Worm (Caenorhabditis elegans): ENCODE data around the gene sri-19.
"Not testable (repeated sequence)": the region's sequence is repeated elsewhere in the genome, so short reads cannot be mapped to it uniquely, and the experiment has no call there.

Gene sri-19

DNA sequence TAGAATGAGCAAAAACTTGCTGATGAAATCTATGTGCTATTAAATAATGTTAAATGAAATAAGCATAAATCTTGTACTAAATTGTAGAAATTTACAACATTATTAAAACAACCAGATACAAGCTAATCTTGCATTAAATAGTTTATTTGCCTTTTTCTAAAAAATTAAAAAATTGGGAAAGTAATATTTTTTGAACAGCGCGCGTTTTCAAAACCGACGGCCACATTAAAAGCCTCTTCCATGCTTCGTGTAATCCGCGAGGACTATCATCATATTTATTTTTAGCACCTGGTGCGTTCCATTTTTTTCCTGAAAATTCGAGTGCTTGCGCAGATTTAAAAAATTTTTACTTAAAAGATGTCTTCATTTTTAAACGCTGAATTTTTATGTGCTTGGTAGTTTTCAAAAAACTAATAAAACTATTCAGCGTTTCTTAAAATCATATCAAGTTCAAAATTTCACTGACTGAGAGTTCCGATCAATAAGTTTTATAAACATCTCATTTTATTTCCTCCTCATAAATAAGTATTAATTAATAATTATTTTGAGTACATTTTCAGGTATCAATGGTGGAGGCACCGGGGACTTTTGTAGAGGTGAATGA is 29.3 kb downstream of the sri-19 start, which contains the start of gene Y43E12A.3:
Y43E12A.3 (plus strand) TSS at position 554 of the 604 bp plus-strand sequence.
- TF ChIP-seq unc-86 (tag; optimal IDR thresholded peaks at IDR 0.05); isw-1 (GFP tag; IDR thresholded peaks at IDR 0.05); lir-3 (tag; optimal IDR thresholded peaks at IDR 0.05; ENCODE audit: poor library complexity): not testable (repeated sequence)

ce11 chrIV:10990699-10991098 is 32.5 kb downstream of the sri-19 start, which contains the start of gene F13H10.5:
F13H10.5 (plus strand) TSS chrIV:10990999.
- no peak for TF ChIP-seq unc-86 (tag; optimal IDR thresholded peaks at IDR 0.05)
- no peak for TF ChIP-seq mep-1 (tag; optimal IDR thresholded peaks at IDR 0.05)
- TF ChIP-seq ets-5 (GFP tag; IDR thresholded peaks at IDR 0.05): no peak
- TF ChIP-seq rnt-1 (tag; optimal IDR thresholded peaks at IDR 0.05): no peak

ce11 chrIV:11001614-11002013 is 43.4 kb downstream of the sri-19 start, which contains the start of gene F13H10.9:
F13H10.9 (plus strand) TSS chrIV:11001914.
- no peak for TF ChIP-seq alr-1 (tag; optimal IDR thresholded peaks at IDR 0.05; ENCODE audit: borderline replicate concordance)
- no peak for TF ChIP-seq ztf-11 (tag; optimal IDR thresholded peaks at IDR 0.05)
- no peak for TF ChIP-seq ceh-63 (GFP tag; optimal IDR thresholded peaks at IDR 0.05)
- no peak for TF ChIP-seq nhr-19 (GFP tag; conservative IDR thresholded peaks at IDR 0.05)
- TF ChIP-seq lin-14 (GFP tag; optimal IDR thresholded peaks at IDR 0.05): no peak
- no peak for TF ChIP-seq dpl-1 (GFP tag; optimal IDR thresholded peaks at IDR 0.05)
- no peak for TF ChIP-seq ceh-88 (GFP tag; IDR thresholded peaks at IDR 0.05)
- no peak for TF ChIP-seq ztf-4 (tag; optimal IDR thresholded peaks at IDR 0.05)
- no peak for TF ChIP-seq rnt-1 (tag; optimal IDR thresholded peaks at IDR 0.05)
- no peak for TF ChIP-seq fkh-4 (tag; optimal IDR thresholded peaks at IDR 0.05; ENCODE audit: borderline replicate concordance)
- no peak for TF ChIP-seq ceh-8 (GFP tag; optimal IDR thresholded peaks at IDR 0.05)
- TF ChIP-seq nhr-84 (tag; optimal IDR thresholded peaks at IDR 0.05): no peak
- no peak for TF ChIP-seq mep-1 (tag; optimal IDR thresholded peaks at IDR 0.05)
- no peak for TF ChIP-seq mdl-1 (tag; optimal IDR thresholded peaks at IDR 0.05)
- TF ChIP-seq isw-1 (GFP tag; IDR thresholded peaks at IDR 0.05): no peak
- TF ChIP-seq nhr-20 (tag; optimal IDR thresholded peaks at IDR 0.05): no peak

ce11 chrIV:11004273-11004672 is 46.1 kb downstream of the sri-19 start, which contains the start of gene F13H10.1:
F13H10.1 (plus strand) TSS chrIV:11004573.
- TF ChIP-seq nhr-12 (tag; optimal IDR thresholded peaks at IDR 0.05): no peak
- TF ChIP-seq efl-1 (optimal IDR thresholded peaks at IDR 0.05): no peak
- TF ChIP-seq efl-1 (GFP tag; optimal IDR thresholded peaks at IDR 0.05 in 1 of 2): peak in 1 of 2 experiments; percentile 89

- TF ChIP-seq hlh-17 (GFP tag; optimal IDR thresholded peaks at IDR 0.05; ENCODE audit: borderline replicate concordance) (no peak), grh-1 (GFP tag; IDR thresholded peaks at IDR 0.05) (no peak), sup-37 (GFP tag; optimal IDR thresholded peaks at IDR 0.05) (no peak), nhr-77 (tag; optimal IDR thresholded peaks at IDR 0.05) (no peak), pag-3 (tag; optimal IDR thresholded peaks at IDR 0.05; ENCODE audit: borderline replicate concordance, insufficient read depth) (no peak), ets-5 (GFP tag; IDR thresholded peaks at IDR 0.05) (no peak), dpl-1 (GFP tag; optimal IDR thresholded peaks at IDR 0.05) (no peak), irx-1 (tag; optimal IDR thresholded peaks at IDR 0.05) (no peak), fkh-8 (tag; optimal IDR thresholded peaks at IDR 0.05) (peak; percentile 76), skn-1 (tag; optimal IDR thresholded peaks at IDR 0.05) (peak; percentile 63), aly-2 (tag; optimal IDR thresholded peaks at IDR 0.05) (no peak), alr-1 (tag; optimal IDR thresholded peaks at IDR 0.05; ENCODE audit: borderline replicate concordance) (no peak), swsn-7 (tag; optimal IDR thresholded peaks at IDR 0.05) (no peak), zag-1 (tag; optimal IDR thresholded peaks at IDR 0.05) (no peak), fkh-10 (GFP tag; optimal IDR thresholded peaks at IDR 0.05) (no peak), vab-15 (tag; optimal IDR thresholded peaks at IDR 0.05) (no peak), unc-86 (tag; optimal IDR thresholded peaks at IDR 0.05) (no peak), C04F5.9 (tag; optimal IDR thresholded peaks at IDR 0.05) (no peak), mab-9 (GFP tag; IDR thresholded peaks at IDR 0.05) (no peak), jun-1 (tag; optimal IDR thresholded peaks at IDR 0.05) (no peak), nhr-19 (GFP tag; conservative IDR thresholded peaks at IDR 0.05) (no peak), ztf-4 (tag; optimal IDR thresholded peaks at IDR 0.05) (no peak), zip-4 (GFP tag; optimal IDR thresholded peaks at IDR 0.05) (peak; percentile 60), elt-2 (tag; optimal IDR thresholded peaks at IDR 0.05) (no peak), tlp-1 (tag; optimal IDR thresholded peaks at IDR 0.05) (no peak), fkh-4 (tag; optimal IDR thresholded peaks at IDR 0.05; ENCODE audit: borderline replicate concordance) (no peak), lin-14 (GFP tag; optimal IDR thresholded peaks at IDR 0.05) (peak; percentile 44), mep-1 (tag; optimal IDR thresholded peaks at IDR 0.05) (no peak), ceh-88 (GFP tag; IDR thresholded peaks at IDR 0.05) (no peak)
These were observed 48.2 kb downstream of the sri-19 start for ce11 chrIV:11006383-11006782.

Measured in whole organism, L1 larva.